Fruit fly (Drosophila melanogaster): ENCODE results near the gene CG14402.

- no peak for TF ChIP-seq psq (optimal IDR thresholded peaks at IDR 0.05)
- TF ChIP-seq Sin3A (optimal IDR thresholded peaks at IDR 0.05), result no peak
Measured at dm6 chr2L:20822025-20822371, 27.1 kb upstream of the CG14402 start.
